Fruit fly (Drosophila melanogaster) whole organism, wandering third instar larva: ENCODE results near the gene CG3604.

Experiments used
- CG9705 ChIP-seq: fragments of 200-800 bp; sonication (Bioruptor generic); optimal IDR thresholded peaks from 2 replicates; lab custom pipeline; 2018; ENCODE audit warnings: missing biosample characterization, mild to moderate bottlenecking, missing genetic modification characterization
- Dfd ChIP-seq: fragments of >200 bp; optimal IDR thresholded peaks from 2 replicates; lab custom pipeline; 2017; ENCODE audit warnings: missing biosample characterization, missing genetic modification characterization
- Dif ChIP-seq: fragments of 200-275, 200-300 bp; sonication (Bioruptor generic); optimal IDR thresholded peaks from 2 replicates; lab custom pipeline; 2018; ENCODE audit warnings: missing biosample characterization, missing genetic modification characterization; ENCODE audit not compliant: partially characterized antibody
- Hr78 ChIP-seq: fragments of >200 bp; optimal IDR thresholded peaks from 2 replicates; lab custom pipeline; 2017; ENCODE audit warnings: missing biosample characterization, missing genetic modification characterization
- Hr83 ChIP-seq: fragments of 200-300 bp; sonication (Bioruptor generic); optimal IDR thresholded peaks from 2 replicates; lab custom pipeline; 2016; ENCODE audit warnings: missing biosample characterization, mild to moderate bottlenecking, missing genetic modification characterization, moderate library complexity; ENCODE audit not compliant: poor library complexity, severe bottlenecking
- OdsH ChIP-seq: fragments of 200-800 bp; sonication (Bioruptor generic); optimal IDR thresholded peaks from 2 replicates; lab custom pipeline; 2016; ENCODE audit warnings: missing biosample characterization, mild to moderate bottlenecking, missing genetic modification characterization
- Vsx2 ChIP-seq: fragments of 200-300, 225-300 bp; sonication (Bioruptor generic); optimal IDR thresholded peaks from 2 replicates; lab custom pipeline; 2018; ENCODE audit warnings: missing biosample characterization, missing genetic modification characterization; ENCODE audit not compliant: partially characterized antibody
- br ChIP-seq: fragments of 200-800 bp; sonication (Bioruptor generic); optimal IDR thresholded peaks from 2 replicates; lab custom pipeline; 2016; ENCODE audit warnings: missing biosample characterization, missing genetic modification characterization
- dl ChIP-seq, 2 experiments: fragments of 175-275, 200-275 bp in 1 of 2; fragments of 200-275 bp in 1 of 2; sonication (Bioruptor generic); optimal IDR thresholded peaks; lab custom pipeline; 2018; ENCODE audit warnings: mild to moderate bottlenecking in 2 of 2, missing biosample characterization in 2 of 2, missing genetic modification characterization in 2 of 2, moderate library complexity in 2 of 2; ENCODE audit not compliant: partially characterized antibody in 2 of 2, insufficient read depth in 1 of 2
- h ChIP-seq: fragments of 200-800 bp; sonication (Bioruptor generic); optimal IDR thresholded peaks from 3 replicates; lab custom pipeline; 2016; ENCODE audit warnings: missing biosample characterization, mild to moderate bottlenecking, missing genetic modification characterization
- jim ChIP-seq: fragments of 175-275, 200-325 bp; sonication (Bioruptor generic); optimal IDR thresholded peaks from 2 replicates; lab custom pipeline; 2016; ENCODE audit warnings: missing biosample characterization, mild to moderate bottlenecking, missing genetic modification characterization
- tai ChIP-seq: sonication (Bioruptor generic); optimal IDR thresholded peaks from 2 replicates; lab custom pipeline; 2016; ENCODE audit warnings: missing biosample characterization, missing genetic modification characterization

- no peak for TF ChIP-seq Dfd
- no peak for TF ChIP-seq dl (GFP tag; optimal IDR thresholded peaks at IDR 0.05; lab: Kevin White, UChicago; ENCODE audit: insufficient read depth in 1 of 2, partially characterized antibody in 2 of 2)
- no peak for TF ChIP-seq br (GFP tag; lab: Kevin White, UChicago)
- TF ChIP-seq h (GFP tag; lab: Kevin White, UChicago): no peak
- no peak for TF ChIP-seq Dif (GFP tag; lab: Kevin White, UChicago)
- TF ChIP-seq Hr83 (GFP tag; lab: Kevin White, UChicago): no peak
- TF ChIP-seq OdsH (GFP tag; lab: Kevin White, UChicago): no peak
- TF ChIP-seq tai (GFP tag; lab: Kevin White, UChicago): no peak
- no peak for TF ChIP-seq Hr78 (GFP tag; lab: Kevin White, UChicago)
- TF ChIP-seq Vsx2 (GFP tag; lab: Kevin White, UChicago): no peak
- no peak for TF ChIP-seq CG9705
- no peak for TF ChIP-seq jim
Observed at dm6 chr2L:3729635-3730034, 32.0 kb upstream of the CG3604 start.
